Worm (Caenorhabditis elegans) whole organism, young adult: Measurements from ENCODE around the gene Y57E12B.10.

ENCODE experiments used
- C06A6.2 ChIP-seq: fragments of 200-800 bp; sonication (Bioruptor generic); conservative IDR thresholded peaks from 2 replicates; pipeline ENCODE4 v1.3.6; 2022; ENCODE audit warnings: missing genetic modification characterization, missing compliant biosample characterization
- F10E7.11 ChIP-seq: sonication (generic microtip); optimal IDR thresholded peaks from 2 replicates; lab custom pipeline; 2017; ENCODE audit warnings: mild to moderate bottlenecking, missing genetic modification characterization, moderate library complexity, missing compliant biosample characterization
- F33H1.4 ChIP-seq: fragments of 200-800 bp; sonication (Bioruptor generic); IDR thresholded peaks from 2 replicates; pipeline ENCODE4 v1.3.6; 2022; ENCODE audit warnings: missing genetic modification reagents, missing genetic modification characterization, missing compliant biosample characterization
- F52B5.7 ChIP-seq: sonication (generic microtip); optimal IDR thresholded peaks from 2 replicates; lab custom pipeline; 2016; ENCODE audit warnings: mild to moderate bottlenecking, missing genetic modification characterization, missing compliant biosample characterization
- Y53G8AR.9 ChIP-seq: fragments of 200-800 bp; sonication (Bioruptor generic); conservative IDR thresholded peaks from 2 replicates; pipeline ENCODE4 v1.3.6; 2022; ENCODE audit warnings: missing genetic modification reagents, missing genetic modification characterization, missing compliant biosample characterization
- Y67H2A.10 ChIP-seq: fragments of 200-800 bp; sonication (Bioruptor generic); conservative IDR thresholded peaks from 2 replicates; pipeline ENCODE4 v1.3.6; 2022; ENCODE audit warnings: missing genetic modification reagents, missing genetic modification characterization, missing compliant biosample characterization
- athp-1 ChIP-seq: sonication (generic microtip); optimal IDR thresholded peaks from 2 replicates; lab custom pipeline; 2017; ENCODE audit warnings: mild to moderate bottlenecking, missing genetic modification characterization, missing compliant biosample characterization
- attf-6 ChIP-seq: fragments of 200-800 bp; sonication (Bioruptor generic); IDR thresholded peaks from 2 replicates; pipeline ENCODE4 v1.3.6; 2022; ENCODE audit warnings: missing genetic modification reagents, missing genetic modification characterization, missing compliant biosample characterization
- cebp-1 ChIP-seq, 2 experiments: fragments of 200-800 bp in 1 of 2; sonication (Bioruptor generic) in 1 of 2; sonication (generic microtip) in 1 of 2; IDR thresholded peaks in 1 of 2; optimal IDR thresholded peaks in 1 of 2; 2 replicates each; pipeline versions ENCODE4 v1.3.6 to Lab custom; 2017 to 2022; ENCODE audit warnings: missing compliant biosample characterization in 2 of 2, missing genetic modification characterization in 2 of 2, mild to moderate bottlenecking in 1 of 2, missing genetic modification reagents in 1 of 2, moderate library complexity in 1 of 2
- ceh-91 ChIP-seq: fragments of 200-800 bp; sonication (Bioruptor generic); IDR thresholded peaks from 2 replicates; pipeline ENCODE4 v1.3.6; 2022; ENCODE audit warnings: missing genetic modification reagents, missing genetic modification characterization, missing compliant biosample characterization
- egl-44 ChIP-seq: fragments of 200-800 bp; sonication (Bioruptor generic); IDR thresholded peaks from 2 replicates; pipeline ENCODE4 v1.3.6; 2022; ENCODE audit warnings: missing genetic modification reagents, missing genetic modification characterization, missing compliant biosample characterization
- ekl-4 ChIP-seq: fragments of 200-800 bp; sonication (Bioruptor generic); IDR thresholded peaks from 2 replicates; pipeline ENCODE4 v1.3.6; 2022; ENCODE audit warnings: missing genetic modification reagents, missing genetic modification characterization, missing compliant biosample characterization
- fkh-3 ChIP-seq: sonication (generic microtip); optimal IDR thresholded peaks from 2 replicates; lab custom pipeline; 2016; ENCODE audit warnings: mild to moderate bottlenecking, missing genetic modification characterization, missing compliant biosample characterization
- him-1 ChIP-seq: sonication (generic microtip); optimal IDR thresholded peaks from 2 replicates; lab custom pipeline; 2016; ENCODE audit warnings: missing genotype, missing genetic modification reagents, missing genetic modification characterization, missing compliant biosample characterization
- hrde-1 ChIP-seq: sonication (generic microtip); optimal IDR thresholded peaks from 2 replicates; lab custom pipeline; 2016; ENCODE audit warnings: missing genetic modification characterization, mild to moderate bottlenecking, missing compliant biosample characterization, moderate library complexity, missing genotype, missing genetic modification reagents, borderline replicate concordance
- let-607 ChIP-seq, 2 experiments: fragments of 200-800 bp in 1 of 2; sonication (Bioruptor generic) in 1 of 2; sonication (generic microtip) in 1 of 2; optimal IDR thresholded peaks; 2 replicates each; lab custom pipeline; 2016 to 2018; ENCODE audit warnings: mild to moderate bottlenecking in 2 of 2, missing compliant biosample characterization in 2 of 2, missing genetic modification characterization in 2 of 2, moderate library complexity in 2 of 2, missing genotype in 1 of 2
- madf-10 ChIP-seq: sonication (generic microtip); optimal IDR thresholded peaks from 2 replicates; lab custom pipeline; 2016; ENCODE audit warnings: mild to moderate bottlenecking, missing genetic modification characterization, missing compliant biosample characterization
- madf-3 ChIP-seq: fragments of 200-800 bp; sonication (Bioruptor generic); IDR thresholded peaks from 2 replicates; pipeline ENCODE4 v1.3.6; 2022; ENCODE audit warnings: missing genetic modification reagents, missing genetic modification characterization, missing compliant biosample characterization
- nfya-1 ChIP-seq: sonication (generic microtip); optimal IDR thresholded peaks from 2 replicates; lab custom pipeline; 2017; ENCODE audit warnings: antibody characterized with exemption, missing compliant biosample characterization, missing genetic modification characterization, borderline replicate concordance; ENCODE audit not compliant: insufficient read depth
- nfya-2 ChIP-seq: fragments of 200-800 bp; sonication (Bioruptor generic); IDR thresholded peaks from 2 replicates; pipeline ENCODE4 v1.3.6; 2022; ENCODE audit warnings: missing genetic modification reagents, missing genetic modification characterization, missing compliant biosample characterization
- nhr-179 ChIP-seq: sonication (generic microtip); optimal IDR thresholded peaks from 2 replicates; lab custom pipeline; 2016; ENCODE audit warnings: mild to moderate bottlenecking, missing genetic modification characterization, missing compliant biosample characterization
- nhr-27 ChIP-seq: fragments of 200-800 bp; sonication (Bioruptor generic); optimal IDR thresholded peaks from 2 replicates; lab custom pipeline; 2018; ENCODE audit warnings: mild to moderate bottlenecking, missing genetic modification characterization, moderate library complexity, missing compliant biosample characterization
- sdz-38 ChIP-seq: sonication (generic microtip); optimal IDR thresholded peaks from 2 replicates; lab custom pipeline; 2016; ENCODE audit warnings: missing genotype, missing genetic modification characterization, missing compliant biosample characterization
- sea-2 ChIP-seq: fragments of 200-800 bp; sonication (Bioruptor generic); IDR thresholded peaks from 2 replicates; pipeline ENCODE4 v1.3.6; 2022; ENCODE audit warnings: missing genetic modification characterization, missing compliant biosample characterization
- snpc-1.1 ChIP-seq: sonication (generic microtip); optimal IDR thresholded peaks from 2 replicates; lab custom pipeline; 2017; ENCODE audit warnings: missing genetic modification characterization, mild to moderate bottlenecking, missing compliant biosample characterization, antibody characterized with exemption, moderate library complexity, missing genotype, missing genetic modification reagents; ENCODE audit not compliant: insufficient read depth
- snpc-4 ChIP-seq, 5 experiments: fragments of 150-350 bp in 1 of 5; sonication (generic microtip) in 4 of 5; optimal IDR thresholded peaks; 2 replicates each; lab custom pipeline; 2014 to 2018; ENCODE audit warnings: missing genetic modification characterization in 5 of 5, missing biosample characterization in 3 of 5, antibody characterized with exemption in 2 of 5, mild to moderate bottlenecking in 2 of 5, missing compliant biosample characterization in 2 of 5, missing genotype in 2 of 5, moderate library complexity in 2 of 5, missing genetic modification reagents in 1 of 5
- tbp1 ChIP-seq: fragments of 200-800 bp; sonication (Bioruptor generic); optimal IDR thresholded peaks from 2 replicates; lab custom pipeline; 2018; ENCODE audit warnings: mild to moderate bottlenecking, missing genetic modification characterization, missing compliant biosample characterization
- tbx-9 ChIP-seq: sonication (generic microtip); optimal IDR thresholded peaks from 2 replicates; lab custom pipeline; 2016; ENCODE audit warnings: borderline replicate concordance, missing genetic modification characterization, inconsistent platforms, missing compliant biosample characterization
- zfh-2 ChIP-seq: fragments of 200-800 bp; sonication (Bioruptor generic); conservative IDR thresholded peaks from 2 replicates; pipeline ENCODE4 v1.3.6; 2022; ENCODE audit warnings: missing genetic modification reagents, missing genetic modification characterization, missing compliant biosample characterization
- ztf-18 ChIP-seq: sonication (generic microtip); optimal IDR thresholded peaks from 2 replicates; lab custom pipeline; 2016; ENCODE audit warnings: missing genotype, mild to moderate bottlenecking, missing genetic modification characterization, missing compliant biosample characterization
- ztf-25 ChIP-seq: fragments of 200-800 bp; sonication (Bioruptor generic); IDR thresholded peaks from 2 replicates; pipeline ENCODE4 v1.3.6; 2022; ENCODE audit warnings: missing genetic modification reagents, missing genetic modification characterization, missing compliant biosample characterization
- ztf-3 ChIP-seq: fragments of 200-800 bp; sonication (Bioruptor generic); optimal IDR thresholded peaks from 2 replicates; lab custom pipeline; 2018; ENCODE audit warnings: mild to moderate bottlenecking, missing genetic modification characterization, missing compliant biosample characterization

The Y57E12B.10 gene

ce11 chrV:6947442-6947841, 11.7 kb upstream of the Y57E12B.10 start, which contains the start of gene Y57E12B.4:
Y57E12B.4 (minus strand) TSS chrV:6947542.
- no peak for TF ChIP-seq nfya-1 (tag; lab: Kevin White, UChicago)
- TF ChIP-seq sea-2 (GFP tag; lab: Robert Waterston, UW), result no peak
- no peak for TF ChIP-seq madf-10 (tag; lab: Kevin White, UChicago)
- no peak for TF ChIP-seq Y53G8AR.9 (GFP tag; lab: Robert Waterston, UW)
- TF ChIP-seq nhr-27 (tag; lab: Kevin White, UChicago), result no peak
- TF ChIP-seq F10E7.11 (tag; lab: Kevin White, UChicago), result no peak
- no peak for TF ChIP-seq tbx-9 (tag; lab: Kevin White, UChicago)
- TF ChIP-seq ceh-91 (GFP tag; lab: Robert Waterston, UW), result no peak
- no peak for TF ChIP-seq ztf-3
- no peak for TF ChIP-seq him-1 (tag; lab: Kevin White, UChicago)
- no peak for TF ChIP-seq nfya-2 (GFP tag; lab: Robert Waterston, UW)
- no peak for TF ChIP-seq snpc-1.1 (tag; lab: Kevin White, UChicago)

ce11 chrV:6934212-6934611, 1.6 kb downstream of the Y57E12B.10 start, which contains the start of gene lipl-6:
lipl-6 (minus strand) TSS chrV:6934312.
- TF ChIP-seq snpc-4 (GFP tag; optimal IDR thresholded peaks at IDR 0.05; lab: Kevin White, UChicago), result no peak
- no peak for TF ChIP-seq snpc-4 (tag; optimal IDR thresholded peaks at IDR 0.05; lab: Kevin White, UChicago)
- no peak for TF ChIP-seq tbp1 (GFP tag; lab: Kevin White, UChicago)

DNA sequence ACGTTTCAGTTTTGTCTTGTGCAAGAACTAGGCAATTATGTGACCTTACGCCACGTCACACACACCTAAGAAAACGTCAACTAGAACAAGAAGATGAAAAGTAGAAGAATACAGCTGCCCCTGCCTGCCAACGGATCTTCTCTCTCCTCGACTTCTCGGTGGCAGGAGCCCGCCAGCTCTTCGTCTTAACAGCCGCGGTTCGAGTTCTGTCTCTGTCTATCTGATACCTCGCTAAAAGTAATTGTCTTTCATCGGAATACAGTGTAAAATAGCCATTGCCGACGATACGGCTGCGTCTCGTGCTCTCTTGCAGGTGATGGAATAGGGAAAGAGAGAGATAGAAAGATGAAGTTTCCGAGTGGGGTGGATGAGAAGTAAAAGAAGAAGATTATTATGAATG, 5.5 kb downstream of the Y57E12B.10 start:
- TF ChIP-seq zfh-2 (GFP tag; lab: Robert Waterston, UW) (peak; percentile 59), ekl-4 (GFP tag; lab: Robert Waterston, UW) (no peak)

DNA sequence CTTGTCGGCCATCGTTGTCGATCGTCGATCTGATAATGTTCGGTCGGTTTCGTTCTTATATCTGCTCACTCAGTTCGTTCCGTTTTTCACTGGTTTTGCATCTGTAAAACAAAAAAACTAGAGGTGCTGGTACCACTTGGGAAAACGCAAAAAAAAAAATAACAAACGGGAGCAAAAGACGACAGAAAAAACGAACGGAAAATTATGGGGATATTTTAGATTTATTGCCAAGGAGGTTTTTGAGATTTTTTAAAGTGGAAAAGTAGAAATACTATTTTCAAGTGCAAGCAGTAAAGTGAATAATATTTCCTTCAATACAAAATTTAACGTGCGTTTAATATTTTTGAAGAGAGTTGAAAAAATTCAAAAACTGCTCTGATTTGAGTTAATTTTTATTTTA, 6.8 kb downstream of the Y57E12B.10 start, which contains the start of gene unc-68:
TSS of gene unc-68 (minus strand) at position 101 of the 400 bp plus-strand sequence.
- TF ChIP-seq ztf-18 (tag; lab: Kevin White, UChicago) (no peak), attf-6 (GFP tag; lab: Robert Waterston, UW) (no peak), athp-1 (tag; lab: Kevin White, UChicago) (no peak), ekl-4 (GFP tag; lab: Robert Waterston, UW) (no peak), ztf-25 (no peak), cebp-1 (GFP tag; IDR thresholded peaks at IDR 0.05; lab: Robert Waterston, UW) (no peak), cebp-1 (tag; optimal IDR thresholded peaks at IDR 0.05; lab: Kevin White, UChicago) (no peak), C06A6.2 (GFP tag; lab: Robert Waterston, UW) (no peak), hrde-1 (no peak), F52B5.7 (tag; lab: Kevin White, UChicago) (no peak), F33H1.4 (no peak), Y67H2A.10 (GFP tag; lab: Robert Waterston, UW) (no peak), nhr-179 (tag; lab: Kevin White, UChicago) (no peak), sdz-38 (no peak), egl-44 (GFP tag; lab: Robert Waterston, UW) (no peak), let-607 (tag; optimal IDR thresholded peaks at IDR 0.05; lab: Kevin White, UChicago) (no peak), madf-3 (GFP tag; lab: Robert Waterston, UW) (no peak), fkh-3 (tag; lab: Kevin White, UChicago) (no peak)
